Worm (Caenorhabditis elegans): ENCODE results near the gene rpl-11.2.

DNA sequence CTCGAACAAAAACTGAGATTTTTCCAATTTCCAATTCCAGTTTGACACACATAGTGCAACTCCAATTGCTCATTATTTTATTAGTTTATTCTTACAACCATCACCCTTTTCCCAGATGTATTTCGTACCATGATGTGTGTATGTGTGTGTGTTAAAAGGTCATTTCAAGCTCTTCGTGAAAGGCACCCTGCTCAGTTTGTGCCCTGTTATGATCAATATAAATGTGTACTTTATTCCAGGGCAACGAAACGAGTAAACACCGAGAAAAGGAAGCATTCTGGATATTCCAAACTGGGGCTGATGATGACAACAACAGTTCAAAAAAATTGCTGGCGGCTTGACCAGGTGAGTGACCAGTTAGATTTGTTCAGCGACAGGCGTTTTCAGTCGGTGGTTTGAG is 31.7 kb downstream of the rpl-11.2 start, which contains the start of gene peb-1:
- TF ChIP-seq sox-4 (tag; optimal IDR thresholded peaks at IDR 0.05) (no peak), fos-1 (tag; optimal IDR thresholded peaks at IDR 0.05) (no peak), lin-13 (GFP tag; optimal IDR thresholded peaks at IDR 0.05) (no peak), snpc-4 (tag; optimal IDR thresholded peaks at IDR 0.05) (no peak), nhr-237 (tag; optimal IDR thresholded peaks at IDR 0.05) (no peak)

All from whole organism, L1 larva.